Fruit fly (Drosophila melanogaster) whole organism, wandering third instar larva: ENCODE data around the gene Arfrp1.
"Not testable (repeated sequence)": the region's sequence is repeated elsewhere in the genome, so short reads cannot be mapped to it uniquely, and the experiment has no call there.

Source experiments
- Abd-B ChIP-seq: fragments of >200 bp; optimal IDR thresholded peaks from 2 replicates; lab custom pipeline; 2017; ENCODE audit warnings: missing biosample characterization, missing genetic modification characterization
- CG32264 ChIP-seq: fragments of 200-800 bp; sonication (Bioruptor generic); optimal IDR thresholded peaks from 2 replicates; lab custom pipeline; 2016; ENCODE audit warnings: missing biosample characterization, missing genetic modification characterization
- CG9705 ChIP-seq: fragments of 200-800 bp; sonication (Bioruptor generic); optimal IDR thresholded peaks from 2 replicates; lab custom pipeline; 2018; ENCODE audit warnings: missing biosample characterization, mild to moderate bottlenecking, missing genetic modification characterization
- CrebA ChIP-seq: fragments of 200-800 bp; sonication (Bioruptor generic); optimal IDR thresholded peaks from 2 replicates; lab custom pipeline; 2016; ENCODE audit warnings: missing biosample characterization, mild to moderate bottlenecking, missing genetic modification characterization, borderline replicate concordance
- Dfd ChIP-seq: fragments of >200 bp; optimal IDR thresholded peaks from 2 replicates; lab custom pipeline; 2017; ENCODE audit warnings: missing biosample characterization, missing genetic modification characterization
- Dif ChIP-seq: fragments of 200-275, 200-300 bp; sonication (Bioruptor generic); optimal IDR thresholded peaks from 2 replicates; lab custom pipeline; 2018; ENCODE audit warnings: missing biosample characterization, missing genetic modification characterization; ENCODE audit not compliant: partially characterized antibody
- GATAd ChIP-seq: sonication (Bioruptor generic); optimal IDR thresholded peaks from 2 replicates; lab custom pipeline; 2016; ENCODE audit warnings: missing biosample characterization, missing genetic modification characterization
- HLH106 ChIP-seq: fragments of 200-800 bp; optimal IDR thresholded peaks from 3 replicates; lab custom pipeline; 2019; ENCODE audit warnings: missing biosample characterization, mild to moderate bottlenecking, missing genetic modification characterization, moderate library complexity
- Hnf4 ChIP-seq: fragments of 200-800 bp; sonication (Bioruptor generic); optimal IDR thresholded peaks from 2 replicates; lab custom pipeline; 2016; ENCODE audit warnings: missing biosample characterization, mild to moderate bottlenecking, missing genetic modification characterization
- Hr78 ChIP-seq: fragments of >200 bp; optimal IDR thresholded peaks from 2 replicates; lab custom pipeline; 2017; ENCODE audit warnings: missing biosample characterization, missing genetic modification characterization
- Jra ChIP-seq: sonication (Bioruptor generic); optimal IDR thresholded peaks from 2 replicates; lab custom pipeline; 2016; ENCODE audit warnings: missing biosample characterization, missing genetic modification characterization
- Mio ChIP-seq: sonication (Bioruptor generic); optimal IDR thresholded peaks from 2 replicates; lab custom pipeline; 2016; ENCODE audit warnings: missing biosample characterization, missing genetic modification characterization
- Myc ChIP-seq: fragments of >200 bp; optimal IDR thresholded peaks from 2 replicates; lab custom pipeline; 2017
- N ChIP-seq: fragments of >200 bp; optimal IDR thresholded peaks from 2 replicates; lab custom pipeline; 2018; ENCODE audit warnings: missing biosample characterization, missing external identifiers, missing genetic modification characterization
- OdsH ChIP-seq: fragments of 200-800 bp; sonication (Bioruptor generic); optimal IDR thresholded peaks from 2 replicates; lab custom pipeline; 2016; ENCODE audit warnings: missing biosample characterization, mild to moderate bottlenecking, missing genetic modification characterization
- Rel ChIP-seq, 2 experiments: fragments of 200-800 bp; sonication (Bioruptor generic) in 1 of 2; optimal IDR thresholded peaks; 2 replicates in 1 of 2; 3 replicates in 1 of 2; lab custom pipeline; 2016 to 2019; ENCODE audit warnings: mild to moderate bottlenecking in 2 of 2, missing biosample characterization in 2 of 2, missing genetic modification characterization in 2 of 2, moderate library complexity in 1 of 2
- Sp1 ChIP-seq: fragments of 200-800 bp; sonication (Bioruptor generic); optimal IDR thresholded peaks from 3 replicates; lab custom pipeline; 2019; ENCODE audit warnings: missing biosample characterization, mild to moderate bottlenecking, missing genetic modification characterization, moderate library complexity
- Vsx2 ChIP-seq: fragments of 200-300, 225-300 bp; sonication (Bioruptor generic); optimal IDR thresholded peaks from 2 replicates; lab custom pipeline; 2018; ENCODE audit warnings: missing biosample characterization, missing genetic modification characterization; ENCODE audit not compliant: partially characterized antibody
- br ChIP-seq: fragments of 200-800 bp; sonication (Bioruptor generic); optimal IDR thresholded peaks from 2 replicates; lab custom pipeline; 2016; ENCODE audit warnings: missing biosample characterization, missing genetic modification characterization
- brk ChIP-seq: fragments of 200-800 bp; sonication (Bioruptor generic); optimal IDR thresholded peaks from 2 replicates; lab custom pipeline; 2016; ENCODE audit warnings: missing biosample characterization, mild to moderate bottlenecking, missing genetic modification characterization
- dl ChIP-seq, 2 experiments: fragments of 175-275, 200-275 bp in 1 of 2; fragments of 200-275 bp in 1 of 2; sonication (Bioruptor generic); optimal IDR thresholded peaks; lab custom pipeline; 2018; ENCODE audit warnings: mild to moderate bottlenecking in 2 of 2, missing biosample characterization in 2 of 2, missing genetic modification characterization in 2 of 2, moderate library complexity in 2 of 2; ENCODE audit not compliant: partially characterized antibody in 2 of 2, insufficient read depth in 1 of 2
- dmrt93B ChIP-seq: fragments of 200-800 bp; sonication (Bioruptor generic); optimal IDR thresholded peaks from 2 replicates; lab custom pipeline; 2018; ENCODE audit warnings: missing biosample characterization, mild to moderate bottlenecking, missing genetic modification characterization
- dsf ChIP-seq: sonication (Bioruptor generic); optimal IDR thresholded peaks from 2 replicates; lab custom pipeline; 2016; ENCODE audit warnings: missing biosample characterization, missing genetic modification characterization, borderline replicate concordance
- ey ChIP-seq: fragments of 200-800 bp; sonication (Bioruptor generic); optimal IDR thresholded peaks from 2 replicates; lab custom pipeline; 2016; ENCODE audit warnings: missing biosample characterization, missing genetic modification characterization
- foxo ChIP-seq, 2 experiments: fragments of 200-800 bp; sonication (Bioruptor generic); optimal IDR thresholded peaks; 2 replicates in 1 of 2; 3 replicates in 1 of 2; lab custom pipeline; 2016 to 2017; ENCODE audit warnings: missing biosample characterization in 2 of 2, missing genetic modification characterization in 2 of 2
- fru ChIP-seq: fragments of 200-800 bp; sonication (Bioruptor generic); optimal IDR thresholded peaks from 3 replicates; lab custom pipeline; 2016; ENCODE audit warnings: missing biosample characterization, mild to moderate bottlenecking, missing genetic modification characterization
- h ChIP-seq: fragments of 200-800 bp; sonication (Bioruptor generic); optimal IDR thresholded peaks from 3 replicates; lab custom pipeline; 2016; ENCODE audit warnings: missing biosample characterization, mild to moderate bottlenecking, missing genetic modification characterization
- jim ChIP-seq: fragments of 175-275, 200-325 bp; sonication (Bioruptor generic); optimal IDR thresholded peaks from 2 replicates; lab custom pipeline; 2016; ENCODE audit warnings: missing biosample characterization, mild to moderate bottlenecking, missing genetic modification characterization
- lola ChIP-seq: fragments of >200 bp; optimal IDR thresholded peaks from 2 replicates; lab custom pipeline; 2017; ENCODE audit warnings: missing biosample characterization, missing genetic modification characterization
- psq ChIP-seq: fragments of 200-800 bp; sonication (Bioruptor generic); optimal IDR thresholded peaks from 3 replicates; lab custom pipeline; 2017; ENCODE audit warnings: missing biosample characterization, mild to moderate bottlenecking, missing genetic modification characterization, moderate library complexity
- rgr ChIP-seq: fragments of 200-800 bp; sonication (Bioruptor generic); optimal IDR thresholded peaks from 3 replicates; lab custom pipeline; 2016; ENCODE audit warnings: missing biosample characterization, mild to moderate bottlenecking, missing genetic modification characterization
- sage ChIP-seq: fragments of 200-800 bp; sonication (Bioruptor generic); optimal IDR thresholded peaks from 2 replicates; lab custom pipeline; 2016; ENCODE audit warnings: missing biosample characterization, mild to moderate bottlenecking, missing genetic modification characterization
- sv ChIP-seq: fragments of 200-800 bp; sonication (Bioruptor generic); optimal IDR thresholded peaks from 3 replicates; lab custom pipeline; 2016; ENCODE audit warnings: missing biosample characterization, missing genetic modification characterization
- tai ChIP-seq: sonication (Bioruptor generic); optimal IDR thresholded peaks from 2 replicates; lab custom pipeline; 2016; ENCODE audit warnings: missing biosample characterization, missing genetic modification characterization
- usp ChIP-seq: fragments of >200 bp; optimal IDR thresholded peaks from 2 replicates; lab custom pipeline; 2017; ENCODE audit warnings: missing biosample characterization, missing genetic modification characterization
- woc ChIP-seq: sonication (Bioruptor generic); optimal IDR thresholded peaks from 2 replicates; lab custom pipeline; 2016; ENCODE audit warnings: missing biosample characterization, mild to moderate bottlenecking, missing genetic modification characterization

Arfrp1 gene

dm6 chrX:9082600-9082999 is 24.3 kb upstream of the Arfrp1 start, which contains the start of gene APC4:
APC4 (plus strand) TSS chrX:9082931.
- no peak for TF ChIP-seq Rel (GFP tag; optimal IDR thresholded peaks at IDR 0.05; lab: Kevin White, UChicago)
- no peak for TF ChIP-seq Rel (tag; optimal IDR thresholded peaks at IDR 0.05; lab: Kevin White, UChicago)
- peak; percentile 29 for TF ChIP-seq CG9705
- no peak for TF ChIP-seq usp (GFP tag; lab: Kevin White, UChicago)
- peak; percentile 52 for TF ChIP-seq HLH106 (tag; lab: Kevin White, UChicago)
- TF ChIP-seq dsf, result no peak
- peak; percentile 25 for TF ChIP-seq psq (GFP tag; lab: Kevin White, UChicago)
- TF ChIP-seq fru (GFP tag; lab: Kevin White, UChicago), result peak; percentile 58
- TF ChIP-seq jim (GFP tag; lab: Kevin White, UChicago), result no peak
- TF ChIP-seq tai (GFP tag; lab: Kevin White, UChicago), result no peak
- peak; percentile 96 for TF ChIP-seq Myc
- TF ChIP-seq Abd-B (GFP tag; lab: Kevin White, UChicago), result no peak
- no peak for TF ChIP-seq Mio (GFP tag; lab: Kevin White, UChicago)
- no peak for TF ChIP-seq Jra (GFP tag; lab: Kevin White, UChicago)
- no peak for TF ChIP-seq Hnf4 (GFP tag; lab: Kevin White, UChicago)
- TF ChIP-seq rgr (GFP tag; lab: Kevin White, UChicago), result peak; percentile 32
- no peak for TF ChIP-seq br
- TF ChIP-seq dl (GFP tag; optimal IDR thresholded peaks at IDR 0.05; lab: Kevin White, UChicago; ENCODE audit: insufficient read depth in 1 of 2, partially characterized antibody in 2 of 2), result no peak
- TF ChIP-seq sage (GFP tag; lab: Kevin White, UChicago), result no peak
- no peak for TF ChIP-seq CrebA (GFP tag; lab: Kevin White, UChicago)
- peak; percentile 28 for TF ChIP-seq h (GFP tag; lab: Kevin White, UChicago)
- no peak for TF ChIP-seq OdsH (GFP tag; lab: Kevin White, UChicago)
- no peak for TF ChIP-seq Hr78
- peak; percentile 82 for TF ChIP-seq woc (GFP tag; lab: Kevin White, UChicago)
- peak; percentile 41 for TF ChIP-seq ey (GFP tag; lab: Kevin White, UChicago)
- no peak for TF ChIP-seq CG32264 (GFP tag; lab: Kevin White, UChicago)
- no peak for TF ChIP-seq GATAd (GFP tag; lab: Kevin White, UChicago)
- TF ChIP-seq sv (GFP tag; lab: Kevin White, UChicago), result no peak
- no peak for TF ChIP-seq Dif (GFP tag; lab: Kevin White, UChicago)
- no peak for TF ChIP-seq Dfd (GFP tag; lab: Kevin White, UChicago)
- TF ChIP-seq foxo (GFP tag; optimal IDR thresholded peaks at IDR 0.05; lab: Kevin White, UChicago), result peak in 1 of 2 experiments; percentile 40
- TF ChIP-seq brk (GFP tag; lab: Kevin White, UChicago), result no peak
- TF ChIP-seq N (GFP tag; lab: Kevin White, UChicago), result no peak
- no peak for TF ChIP-seq Vsx2 (GFP tag; lab: Kevin White, UChicago)
- TF ChIP-seq dmrt93B (GFP tag; lab: Kevin White, UChicago), result no peak
- TF ChIP-seq lola (GFP tag; lab: Kevin White, UChicago), result no peak
- TF ChIP-seq Sp1, result peak; percentile 55

- TF ChIP-seq CG32264 (GFP tag; lab: Kevin White, UChicago) (no peak), HLH106 (tag; lab: Kevin White, UChicago) (peak; percentile 2)
Observed at dm6 chrX:9085726-9086125, 21.1 kb upstream of the Arfrp1 start, which contains the start of gene CG32708. CG32708 (plus strand) TSS chrX:9085932.

dm6 chrX:9086702-9087179 is 20.1 kb upstream of the Arfrp1 start, which contains the start of gene CG32706:
CG32706 (plus strand) TSS chrX:9087129.
- TF ChIP-seq Dif (GFP tag; lab: Kevin White, UChicago); Rel (GFP tag; optimal IDR thresholded peaks at IDR 0.05; lab: Kevin White, UChicago); Rel (tag; optimal IDR thresholded peaks at IDR 0.05; lab: Kevin White, UChicago); GATAd (GFP tag; lab: Kevin White, UChicago): not testable (repeated sequence)
